Fruit fly (Drosophila melanogaster) whole organism, wandering third instar larva: ENCODE data around the gene CG17780.
A peak's percentile ranks its signal among the peaks of the same experiment; 100 is the strongest.

Experiments used
- CG32264 ChIP-seq: fragments of 200-800 bp; sonication (Bioruptor generic); optimal IDR thresholded peaks from 2 replicates; lab custom pipeline; 2016; ENCODE audit warnings: missing biosample characterization, missing genetic modification characterization
- CG9705 ChIP-seq: fragments of 200-800 bp; sonication (Bioruptor generic); optimal IDR thresholded peaks from 2 replicates; lab custom pipeline; 2018; ENCODE audit warnings: missing biosample characterization, mild to moderate bottlenecking, missing genetic modification characterization
- CrebA ChIP-seq: fragments of 200-800 bp; sonication (Bioruptor generic); optimal IDR thresholded peaks from 2 replicates; lab custom pipeline; 2016; ENCODE audit warnings: missing biosample characterization, mild to moderate bottlenecking, missing genetic modification characterization, borderline replicate concordance
- Dif ChIP-seq: fragments of 200-275, 200-300 bp; sonication (Bioruptor generic); optimal IDR thresholded peaks from 2 replicates; lab custom pipeline; 2018; ENCODE audit warnings: missing biosample characterization, missing genetic modification characterization; ENCODE audit not compliant: partially characterized antibody
- GATAd ChIP-seq: sonication (Bioruptor generic); optimal IDR thresholded peaks from 2 replicates; lab custom pipeline; 2016; ENCODE audit warnings: missing biosample characterization, missing genetic modification characterization
- HLH106 ChIP-seq: fragments of 200-800 bp; optimal IDR thresholded peaks from 3 replicates; lab custom pipeline; 2019; ENCODE audit warnings: missing biosample characterization, mild to moderate bottlenecking, missing genetic modification characterization, moderate library complexity
- Hnf4 ChIP-seq: fragments of 200-800 bp; sonication (Bioruptor generic); optimal IDR thresholded peaks from 2 replicates; lab custom pipeline; 2016; ENCODE audit warnings: missing biosample characterization, mild to moderate bottlenecking, missing genetic modification characterization
- Hr78 ChIP-seq: fragments of >200 bp; optimal IDR thresholded peaks from 2 replicates; lab custom pipeline; 2017; ENCODE audit warnings: missing biosample characterization, missing genetic modification characterization
- Hr83 ChIP-seq: fragments of 200-300 bp; sonication (Bioruptor generic); optimal IDR thresholded peaks from 2 replicates; lab custom pipeline; 2016; ENCODE audit warnings: missing biosample characterization, mild to moderate bottlenecking, missing genetic modification characterization, moderate library complexity; ENCODE audit not compliant: poor library complexity, severe bottlenecking
- Jra ChIP-seq: sonication (Bioruptor generic); optimal IDR thresholded peaks from 2 replicates; lab custom pipeline; 2016; ENCODE audit warnings: missing biosample characterization, missing genetic modification characterization
- Mio ChIP-seq: sonication (Bioruptor generic); optimal IDR thresholded peaks from 2 replicates; lab custom pipeline; 2016; ENCODE audit warnings: missing biosample characterization, missing genetic modification characterization
- Myc ChIP-seq: fragments of >200 bp; optimal IDR thresholded peaks from 2 replicates; lab custom pipeline; 2017
- N ChIP-seq: fragments of >200 bp; optimal IDR thresholded peaks from 2 replicates; lab custom pipeline; 2018; ENCODE audit warnings: missing biosample characterization, missing external identifiers, missing genetic modification characterization
- OdsH ChIP-seq: fragments of 200-800 bp; sonication (Bioruptor generic); optimal IDR thresholded peaks from 2 replicates; lab custom pipeline; 2016; ENCODE audit warnings: missing biosample characterization, mild to moderate bottlenecking, missing genetic modification characterization
- Rel ChIP-seq, 2 experiments: fragments of 200-800 bp; sonication (Bioruptor generic) in 1 of 2; optimal IDR thresholded peaks; 2 replicates in 1 of 2; 3 replicates in 1 of 2; lab custom pipeline; 2016 to 2019; ENCODE audit warnings: mild to moderate bottlenecking in 2 of 2, missing biosample characterization in 2 of 2, missing genetic modification characterization in 2 of 2, moderate library complexity in 1 of 2
- Sp1 ChIP-seq: fragments of 200-800 bp; sonication (Bioruptor generic); optimal IDR thresholded peaks from 3 replicates; lab custom pipeline; 2019; ENCODE audit warnings: missing biosample characterization, mild to moderate bottlenecking, missing genetic modification characterization, moderate library complexity
- Vsx2 ChIP-seq: fragments of 200-300, 225-300 bp; sonication (Bioruptor generic); optimal IDR thresholded peaks from 2 replicates; lab custom pipeline; 2018; ENCODE audit warnings: missing biosample characterization, missing genetic modification characterization; ENCODE audit not compliant: partially characterized antibody
- brk ChIP-seq: fragments of 200-800 bp; sonication (Bioruptor generic); optimal IDR thresholded peaks from 2 replicates; lab custom pipeline; 2016; ENCODE audit warnings: missing biosample characterization, mild to moderate bottlenecking, missing genetic modification characterization
- dl ChIP-seq, 2 experiments: fragments of 175-275, 200-275 bp in 1 of 2; fragments of 200-275 bp in 1 of 2; sonication (Bioruptor generic); optimal IDR thresholded peaks; lab custom pipeline; 2018; ENCODE audit warnings: mild to moderate bottlenecking in 2 of 2, missing biosample characterization in 2 of 2, missing genetic modification characterization in 2 of 2, moderate library complexity in 2 of 2; ENCODE audit not compliant: partially characterized antibody in 2 of 2, insufficient read depth in 1 of 2
- dmrt93B ChIP-seq: fragments of 200-800 bp; sonication (Bioruptor generic); optimal IDR thresholded peaks from 2 replicates; lab custom pipeline; 2018; ENCODE audit warnings: missing biosample characterization, mild to moderate bottlenecking, missing genetic modification characterization
- dsf ChIP-seq: sonication (Bioruptor generic); optimal IDR thresholded peaks from 2 replicates; lab custom pipeline; 2016; ENCODE audit warnings: missing biosample characterization, missing genetic modification characterization, borderline replicate concordance
- ey ChIP-seq: fragments of 200-800 bp; sonication (Bioruptor generic); optimal IDR thresholded peaks from 2 replicates; lab custom pipeline; 2016; ENCODE audit warnings: missing biosample characterization, missing genetic modification characterization
- foxo ChIP-seq, 2 experiments: fragments of 200-800 bp; sonication (Bioruptor generic); optimal IDR thresholded peaks; 2 replicates in 1 of 2; 3 replicates in 1 of 2; lab custom pipeline; 2016 to 2017; ENCODE audit warnings: missing biosample characterization in 2 of 2, missing genetic modification characterization in 2 of 2
- fru ChIP-seq: fragments of 200-800 bp; sonication (Bioruptor generic); optimal IDR thresholded peaks from 3 replicates; lab custom pipeline; 2016; ENCODE audit warnings: missing biosample characterization, mild to moderate bottlenecking, missing genetic modification characterization
- h ChIP-seq: fragments of 200-800 bp; sonication (Bioruptor generic); optimal IDR thresholded peaks from 3 replicates; lab custom pipeline; 2016; ENCODE audit warnings: missing biosample characterization, mild to moderate bottlenecking, missing genetic modification characterization
- jim ChIP-seq: fragments of 175-275, 200-325 bp; sonication (Bioruptor generic); optimal IDR thresholded peaks from 2 replicates; lab custom pipeline; 2016; ENCODE audit warnings: missing biosample characterization, mild to moderate bottlenecking, missing genetic modification characterization
- pan ChIP-seq: fragments of >200 bp; optimal IDR thresholded peaks from 2 replicates; lab custom pipeline; 2017
- psq ChIP-seq: fragments of 200-800 bp; sonication (Bioruptor generic); optimal IDR thresholded peaks from 3 replicates; lab custom pipeline; 2017; ENCODE audit warnings: missing biosample characterization, mild to moderate bottlenecking, missing genetic modification characterization, moderate library complexity
- sage ChIP-seq: fragments of 200-800 bp; sonication (Bioruptor generic); optimal IDR thresholded peaks from 2 replicates; lab custom pipeline; 2016; ENCODE audit warnings: missing biosample characterization, mild to moderate bottlenecking, missing genetic modification characterization
- sv ChIP-seq: fragments of 200-800 bp; sonication (Bioruptor generic); optimal IDR thresholded peaks from 3 replicates; lab custom pipeline; 2016; ENCODE audit warnings: missing biosample characterization, missing genetic modification characterization
- tai ChIP-seq: sonication (Bioruptor generic); optimal IDR thresholded peaks from 2 replicates; lab custom pipeline; 2016; ENCODE audit warnings: missing biosample characterization, missing genetic modification characterization
- usp ChIP-seq: fragments of >200 bp; optimal IDR thresholded peaks from 2 replicates; lab custom pipeline; 2017; ENCODE audit warnings: missing biosample characterization, missing genetic modification characterization
- woc ChIP-seq: sonication (Bioruptor generic); optimal IDR thresholded peaks from 2 replicates; lab custom pipeline; 2016; ENCODE audit warnings: missing biosample characterization, mild to moderate bottlenecking, missing genetic modification characterization

Gene CG17780

dm6 chr3R:24357698-24358097, 27.2 kb downstream of the CG17780 start, which contains the start of gene Golgin84:
TSS of gene Golgin84 (minus strand) at chr3R:24357938.
- TF ChIP-seq tai (GFP tag; lab: Kevin White, UChicago): no peak
- TF ChIP-seq Hr78: no peak
- TF ChIP-seq h (GFP tag; lab: Kevin White, UChicago): no peak
- no peak for TF ChIP-seq psq (GFP tag; lab: Kevin White, UChicago)
- no peak for TF ChIP-seq HLH106
- TF ChIP-seq Rel (GFP tag; optimal IDR thresholded peaks at IDR 0.05; lab: Kevin White, UChicago): no peak
- TF ChIP-seq Rel (tag; optimal IDR thresholded peaks at IDR 0.05; lab: Kevin White, UChicago): no peak
- no peak for TF ChIP-seq brk
- TF ChIP-seq fru (GFP tag; lab: Kevin White, UChicago): no peak
- TF ChIP-seq dsf (GFP tag; lab: Kevin White, UChicago): no peak
- no peak for TF ChIP-seq N (GFP tag; lab: Kevin White, UChicago)
- TF ChIP-seq Hnf4 (GFP tag; lab: Kevin White, UChicago): no peak
- no peak for TF ChIP-seq dl (GFP tag; optimal IDR thresholded peaks at IDR 0.05; lab: Kevin White, UChicago; ENCODE audit: insufficient read depth in 1 of 2, partially characterized antibody in 2 of 2)
- no peak for TF ChIP-seq Myc (lab: Kevin White, UChicago)

dm6 chr3R:24353448-24353847, 31.4 kb downstream of the CG17780 start:
- no peak for TF ChIP-seq Dif
- TF ChIP-seq psq (GFP tag; lab: Kevin White, UChicago): no peak
- no peak for TF ChIP-seq foxo (GFP tag; optimal IDR thresholded peaks at IDR 0.05; lab: Kevin White, UChicago)
- TF ChIP-seq sv: no peak
- no peak for TF ChIP-seq pan (lab: Kevin White, UChicago)
- no peak for TF ChIP-seq Rel (GFP tag; optimal IDR thresholded peaks at IDR 0.05; lab: Kevin White, UChicago)
- TF ChIP-seq Rel (tag; optimal IDR thresholded peaks at IDR 0.05; lab: Kevin White, UChicago): no peak
- no peak for TF ChIP-seq usp (GFP tag; lab: Kevin White, UChicago)
- TF ChIP-seq Jra (GFP tag; lab: Kevin White, UChicago): no peak
- TF ChIP-seq Hr83: no peak
- no peak for TF ChIP-seq woc
- TF ChIP-seq N (GFP tag; lab: Kevin White, UChicago): no peak
- TF ChIP-seq dl (GFP tag; optimal IDR thresholded peaks at IDR 0.05; lab: Kevin White, UChicago; ENCODE audit: insufficient read depth in 1 of 2, partially characterized antibody in 2 of 2): no peak
- no peak for TF ChIP-seq brk
- no peak for TF ChIP-seq fru (GFP tag; lab: Kevin White, UChicago)
- no peak for TF ChIP-seq Vsx2 (GFP tag; lab: Kevin White, UChicago)
- TF ChIP-seq OdsH (GFP tag; lab: Kevin White, UChicago): no peak
- no peak for TF ChIP-seq h (GFP tag; lab: Kevin White, UChicago)

dm6 chr3R:24348420-24349190, 36.2 kb downstream of the CG17780 start, which contains the start of the genes CG5746 and CG6454:
TSS of gene CG5746 (minus strand) at chr3R:24348791.
TSS of gene CG6454 (plus strand) at chr3R:24349182.
- TF ChIP-seq psq (GFP tag; lab: Kevin White, UChicago) (peak; percentile 54), dl (GFP tag; optimal IDR thresholded peaks at IDR 0.05; lab: Kevin White, UChicago; ENCODE audit: insufficient read depth in 1 of 2, partially characterized antibody in 2 of 2) (no peak), brk (no peak), GATAd (GFP tag; lab: Kevin White, UChicago) (no peak), Jra (GFP tag; lab: Kevin White, UChicago) (no peak), usp (GFP tag; lab: Kevin White, UChicago) (no peak), h (GFP tag; lab: Kevin White, UChicago) (no peak), sage (GFP tag; lab: Kevin White, UChicago) (no peak), jim (GFP tag; lab: Kevin White, UChicago) (no peak), CrebA (GFP tag; lab: Kevin White, UChicago) (no peak), Mio (no peak), foxo (GFP tag; optimal IDR thresholded peaks at IDR 0.05; lab: Kevin White, UChicago) (no peak), pan (lab: Kevin White, UChicago) (no peak), sv (peak; percentile 56), Hr78 (no peak), ey (GFP tag; lab: Kevin White, UChicago) (peak; percentile 59), OdsH (GFP tag; lab: Kevin White, UChicago) (no peak), dmrt93B (no peak), Myc (lab: Kevin White, UChicago) (peak; percentile 87), Hr83 (no peak), Rel (GFP tag; optimal IDR thresholded peaks at IDR 0.05; lab: Kevin White, UChicago) (no peak), Rel (tag; optimal IDR thresholded peaks at IDR 0.05; lab: Kevin White, UChicago) (no peak), Dif (no peak), dsf (GFP tag; lab: Kevin White, UChicago) (no peak), woc (no peak), fru (GFP tag; lab: Kevin White, UChicago) (no peak), Sp1 (no peak), CG32264 (peak; percentile 37), CG9705 (GFP tag; lab: Kevin White, UChicago) (peak; percentile 45)
